Fruit fly (Drosophila melanogaster) whole organism, adult: ENCODE data around the gene Nup133.

ENCODE experiments used
- CG11617 ChIP-seq: fragments of 200-800 bp; sonication (Bioruptor generic); optimal IDR thresholded peaks from 2 replicates; lab custom pipeline; 2017; ENCODE audit warnings: mild to moderate bottlenecking, missing biosample characterization, missing genetic modification reagents, missing genetic modification characterization
- CG12768 ChIP-seq: fragments of 200-800 bp; sonication (Bioruptor generic); optimal IDR thresholded peaks from 2 replicates; lab custom pipeline; 2017; ENCODE audit warnings: missing biosample characterization, missing genetic modification characterization, mild to moderate bottlenecking, moderate library complexity, missing genetic modification reagents
- CG14711 ChIP-seq: fragments of 200-800 bp; sonication (Bioruptor generic); optimal IDR thresholded peaks from 2 replicates; lab custom pipeline; 2018; ENCODE audit warnings: missing biosample characterization, mild to moderate bottlenecking, missing genetic modification characterization, moderate library complexity
- CG1620 ChIP-seq: fragments of 200-800 bp; sonication (Bioruptor generic); optimal IDR thresholded peaks from 2 replicates; lab custom pipeline; 2016; ENCODE audit warnings: missing biosample characterization, missing genetic modification characterization
- CG33017 ChIP-seq: fragments of 200-800 bp; sonication (Bioruptor generic); optimal IDR thresholded peaks from 2 replicates; lab custom pipeline; 2018; ENCODE audit warnings: missing biosample characterization, mild to moderate bottlenecking, missing genetic modification characterization, moderate library complexity
- CG5204 ChIP-seq: fragments of 200-800 bp; sonication (Bioruptor generic); optimal IDR thresholded peaks from 2 replicates; lab custom pipeline; 2016; ENCODE audit warnings: missing biosample characterization, missing genetic modification characterization
- CG7045 ChIP-seq: fragments of 200-800 bp; sonication (Bioruptor generic); optimal IDR thresholded peaks from 2 replicates; lab custom pipeline; 2017; ENCODE audit warnings: missing biosample characterization, mild to moderate bottlenecking, missing genetic modification characterization
- CG7101 ChIP-seq: fragments of 200-800 bp; sonication (Bioruptor generic); optimal IDR thresholded peaks from 2 replicates; lab custom pipeline; 2018; ENCODE audit warnings: missing biosample characterization, mild to moderate bottlenecking, missing genetic modification characterization, moderate library complexity
- Clk ChIP-seq: fragments of 200-800 bp; sonication (Bioruptor generic); optimal IDR thresholded peaks from 2 replicates; lab custom pipeline; 2017; ENCODE audit warnings: missing biosample characterization, missing genetic modification characterization
- Crg-1 ChIP-seq: fragments of 200-800 bp; sonication (Bioruptor generic); optimal IDR thresholded peaks from 2 replicates; lab custom pipeline; 2016; ENCODE audit warnings: missing biosample characterization, missing genetic modification characterization
- Hr96 ChIP-seq: fragments of 200-800 bp; sonication (Bioruptor generic); optimal IDR thresholded peaks from 2 replicates; lab custom pipeline; 2016; ENCODE audit warnings: missing biosample characterization, missing genetic modification characterization
- Mnt ChIP-seq: fragments of 200-800 bp; sonication (Bioruptor generic); optimal IDR thresholded peaks from 2 replicates; lab custom pipeline; 2016; ENCODE audit warnings: missing biosample characterization, mild to moderate bottlenecking, missing genetic modification characterization
- bab1 ChIP-seq: fragments of 200-800 bp; sonication (Bioruptor generic); optimal IDR thresholded peaks from 3 replicates; lab custom pipeline; 2019; ENCODE audit warnings: missing biosample characterization, mild to moderate bottlenecking, missing genetic modification characterization, moderate library complexity
- cic ChIP-seq: fragments of 200-800 bp; sonication (Bioruptor generic); optimal IDR thresholded peaks from 2 replicates; lab custom pipeline; 2017; ENCODE audit warnings: missing biosample characterization, mild to moderate bottlenecking, missing genetic modification characterization, moderate library complexity
- cnc ChIP-seq, 2 experiments: fragments of >200 bp; optimal IDR thresholded peaks; 2 replicates each; lab custom pipeline; 2017
- kay ChIP-seq: fragments of 200-800 bp; sonication (Bioruptor generic); peaks from one replicate; lab custom pipeline; 2016; ENCODE audit warnings: missing biosample characterization, missing genetic modification characterization, borderline replicate concordance
- ovo ChIP-seq: fragments of 200-800 bp; sonication (Bioruptor generic); optimal IDR thresholded peaks from 2 replicates; lab custom pipeline; 2016; ENCODE audit warnings: missing biosample characterization, missing genetic modification characterization
- pad ChIP-seq: fragments of 200-800 bp; sonication (Bioruptor generic); optimal IDR thresholded peaks from 3 replicates; lab custom pipeline; 2017; ENCODE audit warnings: missing biosample characterization, missing genetic modification characterization, mild to moderate bottlenecking, moderate library complexity, missing genetic modification reagents
- tj ChIP-seq: fragments of 200-800 bp; sonication (Bioruptor generic); optimal IDR thresholded peaks from 3 replicates; lab custom pipeline; 2017; ENCODE audit warnings: missing biosample characterization, mild to moderate bottlenecking, missing genetic modification characterization, moderate library complexity
- toe ChIP-seq: fragments of 200-800 bp; sonication (Bioruptor generic); optimal IDR thresholded peaks from 2 replicates; lab custom pipeline; 2016; ENCODE audit warnings: missing biosample characterization, missing genetic modification characterization

Gene Nup133

dm6 chr3R:22732995-22733394 is 42.6 kb downstream of the Nup133 start:
- no peak for TF ChIP-seq cnc (optimal IDR thresholded peaks at IDR 0.05; lab: Kevin White, UChicago)
- no peak for TF ChIP-seq CG1620
- no peak for TF ChIP-seq kay (GFP tag; lab: Kevin White, UChicago)
- no peak for TF ChIP-seq CG33017 (tag; lab: Kevin White, UChicago)
- TF ChIP-seq CG7101 (tag; lab: Kevin White, UChicago), result no peak
- TF ChIP-seq CG7045 (GFP tag; lab: Kevin White, UChicago), result no peak
- no peak for TF ChIP-seq ovo (GFP tag; lab: Kevin White, UChicago)
- no peak for TF ChIP-seq Clk (GFP tag; lab: Kevin White, UChicago)
- TF ChIP-seq Mnt, result no peak
- no peak for TF ChIP-seq cic (GFP tag; lab: Kevin White, UChicago)
- no peak for TF ChIP-seq Hr96 (GFP tag; lab: Kevin White, UChicago)
- no peak for TF ChIP-seq CG14711 (tag; lab: Kevin White, UChicago)
- no peak for TF ChIP-seq CG11617 (GFP tag; lab: Kevin White, UChicago)
- TF ChIP-seq tj (GFP tag; lab: Kevin White, UChicago), result no peak
- no peak for TF ChIP-seq CG12768 (GFP tag; lab: Kevin White, UChicago)
- TF ChIP-seq CG5204 (GFP tag; lab: Kevin White, UChicago), result no peak

DNA sequence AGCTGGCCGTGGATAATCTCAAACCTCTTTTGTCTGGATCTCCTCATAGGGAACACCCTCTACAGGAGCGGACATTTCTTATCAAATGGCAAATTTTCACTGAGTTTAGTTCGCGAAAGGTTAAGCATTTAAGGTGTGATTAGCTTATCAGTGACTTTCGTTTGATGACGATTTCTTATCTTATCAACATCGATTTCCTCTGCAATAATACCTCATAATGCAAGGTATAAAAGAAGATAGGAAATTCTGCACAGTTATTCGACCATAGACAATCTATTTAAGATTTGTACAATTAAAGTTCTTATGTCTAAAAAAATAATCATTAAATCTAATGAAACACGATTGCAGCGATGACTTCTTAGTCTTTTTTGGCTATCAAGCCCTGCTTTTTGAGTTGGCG is 43.3 kb downstream of the Nup133 start, which contains the start of gene Takl2:
TSS of gene Takl2 (minus strand) at position 101 of the 400 bp plus-strand sequence.
- TF ChIP-seq CG12768 (GFP tag; lab: Kevin White, UChicago) (no peak), CG14711 (tag; lab: Kevin White, UChicago) (no peak), pad (no peak), Clk (GFP tag; lab: Kevin White, UChicago) (no peak), Hr96 (GFP tag; lab: Kevin White, UChicago) (no peak), CG11617 (GFP tag; lab: Kevin White, UChicago) (no peak), Mnt (no peak), CG1620 (no peak), kay (GFP tag; lab: Kevin White, UChicago) (no peak), ovo (GFP tag; lab: Kevin White, UChicago) (no peak), bab1 (no peak), CG7101 (tag; lab: Kevin White, UChicago) (no peak), cic (GFP tag; lab: Kevin White, UChicago) (no peak), CG33017 (tag; lab: Kevin White, UChicago) (no peak), toe (GFP tag; lab: Kevin White, UChicago) (no peak), tj (GFP tag; lab: Kevin White, UChicago) (no peak), CG5204 (GFP tag; lab: Kevin White, UChicago) (no peak), cnc (optimal IDR thresholded peaks at IDR 0.05; lab: Kevin White, UChicago) (no peak), CG7045 (GFP tag; lab: Kevin White, UChicago) (no peak), Crg-1 (GFP tag; lab: Kevin White, UChicago) (no peak)

DNA sequence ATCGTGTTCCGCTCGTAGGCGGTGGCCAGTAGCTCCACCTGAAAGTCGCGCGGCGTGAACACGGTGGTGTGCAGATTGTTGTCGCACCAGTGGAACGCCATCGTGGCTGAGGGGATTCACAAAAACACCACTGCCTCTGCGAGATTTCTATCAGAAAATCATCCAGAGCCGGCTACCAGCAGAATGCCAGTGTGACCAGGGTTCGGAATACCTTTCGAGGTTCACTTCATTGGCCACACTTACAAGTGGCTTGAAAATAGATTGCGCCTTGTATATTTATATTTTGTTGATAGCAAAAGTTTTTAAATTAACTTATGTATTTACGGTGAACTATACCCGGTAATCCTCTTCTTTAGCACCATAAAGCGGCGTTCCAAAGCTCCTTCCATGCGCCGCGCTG is 50.5 kb downstream of the Nup133 start, which contains the start of the genes Dcr-1 and CG6985:
TSS of gene Dcr-1 (minus strand) at position 162 of the 400 bp plus-strand sequence.
TSS of gene CG6985 (plus strand) at position 221 of the 400 bp plus-strand sequence.
- no peak for TF ChIP-seq pad
- TF ChIP-seq kay (GFP tag; lab: Kevin White, UChicago), result no peak
- no peak for TF ChIP-seq CG14711 (tag; lab: Kevin White, UChicago)
- no peak for TF ChIP-seq CG12768 (GFP tag; lab: Kevin White, UChicago)
- no peak for TF ChIP-seq Crg-1 (GFP tag; lab: Kevin White, UChicago)
- no peak for TF ChIP-seq CG7101 (tag; lab: Kevin White, UChicago)
- no peak for TF ChIP-seq ovo (GFP tag; lab: Kevin White, UChicago)
- TF ChIP-seq Clk (GFP tag; lab: Kevin White, UChicago), result no peak
- TF ChIP-seq cic (GFP tag; lab: Kevin White, UChicago), result no peak
- TF ChIP-seq CG11617 (GFP tag; lab: Kevin White, UChicago), result no peak
- TF ChIP-seq Mnt, result no peak
- no peak for TF ChIP-seq Hr96 (GFP tag; lab: Kevin White, UChicago)
- TF ChIP-seq toe (GFP tag; lab: Kevin White, UChicago), result no peak
- no peak for TF ChIP-seq CG5204 (GFP tag; lab: Kevin White, UChicago)
- no peak for TF ChIP-seq CG1620
